Fruit fly (Drosophila melanogaster): ENCODE results near the gene Ndae1.

- TF ChIP-seq bab1 (GFP tag; optimal IDR thresholded peaks at IDR 0.05) (no peak), CG14711 (tag; optimal IDR thresholded peaks at IDR 0.05) (no peak), CG5204 (GFP tag; optimal IDR thresholded peaks at IDR 0.05) (no peak), tj (GFP tag; optimal IDR thresholded peaks at IDR 0.05) (no peak), CG33017 (tag; optimal IDR thresholded peaks at IDR 0.05) (no peak), ovo (GFP tag; optimal IDR thresholded peaks at IDR 0.05) (no peak), CG11617 (GFP tag; optimal IDR thresholded peaks at IDR 0.05) (no peak), Mnt (GFP tag; optimal IDR thresholded peaks at IDR 0.05) (no peak), CG1620 (GFP tag; optimal IDR thresholded peaks at IDR 0.05) (no peak), cic (GFP tag; optimal IDR thresholded peaks at IDR 0.05) (no peak), toe (GFP tag; optimal IDR thresholded peaks at IDR 0.05) (no peak)
These were observed 35.6 kb upstream of the Ndae1 start for dm6 chr2L:7284791-7285190.

Measured in whole organism, adult.